Fruit fly (Drosophila melanogaster) whole organism, embryonic: ENCODE results near the gene Cont.

Experiments
- Blimp-1 ChIP-seq: fragments of 200-800 bp; sonication (Bioruptor generic); optimal IDR thresholded peaks from 3 replicates; lab custom pipeline; 2018; ENCODE audit warnings: missing biosample characterization, missing genetic modification characterization, mild to moderate bottlenecking, moderate library complexity, missing genetic modification reagents
- CG10147 ChIP-seq: fragments of 200-800 bp; sonication (Bioruptor generic); optimal IDR thresholded peaks from 2 replicates; lab custom pipeline; 2019; ENCODE audit warnings: missing biosample characterization, mild to moderate bottlenecking, missing genetic modification characterization, moderate library complexity
- CG11504 ChIP-seq: fragments of 200-800 bp; sonication (Bioruptor generic); optimal IDR thresholded peaks from 3 replicates; lab custom pipeline; 2019; ENCODE audit warnings: missing biosample characterization, mild to moderate bottlenecking, missing genetic modification characterization, moderate library complexity
- CG11723 ChIP-seq: fragments of 200-800 bp; sonication (Bioruptor generic); optimal IDR thresholded peaks from 2 replicates; lab custom pipeline; 2017; ENCODE audit warnings: missing biosample characterization, mild to moderate bottlenecking, missing genetic modification characterization
- CG12155 ChIP-seq: fragments of 200-800 bp; sonication (Bioruptor generic); optimal IDR thresholded peaks from 3 replicates; lab custom pipeline; 2016; ENCODE audit warnings: missing biosample characterization, missing genetic modification characterization
- CG12391 ChIP-seq: fragments of 200-800 bp; sonication (Bioruptor generic); optimal IDR thresholded peaks from 3 replicates; lab custom pipeline; 2018; ENCODE audit warnings: missing biosample characterization, mild to moderate bottlenecking, missing genetic modification characterization, moderate library complexity
- CG13424 ChIP-seq: fragments of 200-800 bp; sonication (Bioruptor generic); optimal IDR thresholded peaks from 2 replicates; lab custom pipeline; 2019; ENCODE audit warnings: missing biosample characterization, mild to moderate bottlenecking, missing genetic modification characterization, moderate library complexity
- CG13624 ChIP-seq: fragments of 200-800 bp; sonication (Bioruptor generic); optimal IDR thresholded peaks from 2 replicates; lab custom pipeline; 2016; ENCODE audit warnings: missing biosample characterization, missing genetic modification characterization
- CG14014 ChIP-seq: fragments of 200-800 bp; sonication (Bioruptor generic); IDR thresholded peaks from 2 replicates; pipeline ENCODE4 v1.3.6; 2022; ENCODE audit warnings: missing biosample characterization, missing genetic modification characterization
- CG15269 ChIP-seq: fragments of 200-800 bp; sonication (Bioruptor generic); optimal IDR thresholded peaks from 2 replicates; lab custom pipeline; 2018; ENCODE audit warnings: missing biosample characterization, mild to moderate bottlenecking, missing genetic modification characterization, moderate library complexity
- CG1603 ChIP-seq: fragments of 200-800 bp; sonication (Bioruptor generic); optimal IDR thresholded peaks from 2 replicates; lab custom pipeline; 2019; ENCODE audit warnings: missing biosample characterization, mild to moderate bottlenecking, missing genetic modification characterization, moderate library complexity
- CG16815 ChIP-seq: fragments of 200-800 bp; sonication (Bioruptor generic); optimal IDR thresholded peaks from 3 replicates; lab custom pipeline; 2017; ENCODE audit warnings: missing biosample characterization, mild to moderate bottlenecking, missing genetic modification characterization
- CG17361 ChIP-seq: fragments of 200-800 bp; sonication (Bioruptor generic); IDR thresholded peaks from 3 replicates; pipeline ENCODE4 v1.3.6; 2022; ENCODE audit warnings: missing biosample characterization, missing genetic modification characterization
- CG2678 ChIP-seq: fragments of 200-800 bp; sonication (Bioruptor generic); optimal IDR thresholded peaks from 3 replicates; lab custom pipeline; 2019; ENCODE audit warnings: missing biosample characterization, mild to moderate bottlenecking, missing genetic modification characterization, moderate library complexity
- CG30020 ChIP-seq: fragments of 200-800 bp; optimal IDR thresholded peaks from 2 replicates; lab custom pipeline; 2019; ENCODE audit warnings: missing biosample characterization, mild to moderate bottlenecking, missing genetic modification characterization, moderate library complexity
- CG42726 ChIP-seq: fragments of 200-800 bp; sonication (Bioruptor generic); IDR thresholded peaks from 2 replicates; pipeline ENCODE4 v1.3.6; 2022; ENCODE audit warnings: missing biosample characterization, missing genetic modification characterization; ENCODE audit not compliant: partially characterized antibody
- CG4328 ChIP-seq: fragments of 200-800 bp; sonication (Bioruptor generic); optimal IDR thresholded peaks from 3 replicates; lab custom pipeline; 2017; ENCODE audit warnings: missing biosample characterization, missing genetic modification reagents, missing genetic modification characterization
- CG5953 ChIP-seq: fragments of 200-800 bp; sonication (Bioruptor generic); IDR thresholded peaks from 2 replicates; pipeline ENCODE4 v1.3.6; 2022; ENCODE audit warnings: missing biosample characterization, missing genetic modification characterization
- CG7839 ChIP-seq: fragments of 200-800 bp; sonication (Bioruptor generic); optimal IDR thresholded peaks from 3 replicates; lab custom pipeline; 2018; ENCODE audit warnings: missing biosample characterization, mild to moderate bottlenecking, missing genetic modification characterization, moderate library complexity
- CG7963 ChIP-seq: fragments of 200-800 bp; sonication (Bioruptor generic); IDR thresholded peaks from 3 replicates; pipeline ENCODE4 v1.3.6; 2022; ENCODE audit warnings: missing biosample characterization, missing genetic modification characterization; ENCODE audit not compliant: partially characterized antibody
- CG9215 ChIP-seq: fragments of 200-800 bp; sonication (Bioruptor generic); IDR thresholded peaks from 2 replicates; pipeline ENCODE4 v1.3.6; 2022; ENCODE audit warnings: missing biosample characterization, missing genetic modification characterization
- CG9437 ChIP-seq: fragments of 200-800 bp; sonication (Bioruptor generic); optimal IDR thresholded peaks from 2 replicates; lab custom pipeline; 2018; ENCODE audit warnings: missing biosample characterization, mild to moderate bottlenecking, missing genetic modification characterization
- CG9609 ChIP-seq: fragments of 200-800 bp; sonication (Bioruptor generic); optimal IDR thresholded peaks from 3 replicates; lab custom pipeline; 2016; ENCODE audit warnings: missing biosample characterization, missing genetic modification characterization
- CoRest ChIP-seq: fragments of 200-800 bp; sonication (Bioruptor generic); optimal IDR thresholded peaks from 3 replicates; lab custom pipeline; 2018; ENCODE audit warnings: missing biosample characterization, mild to moderate bottlenecking, missing genetic modification characterization, moderate library complexity
- Fer1 ChIP-seq: fragments of 200-800 bp; sonication (Bioruptor generic); optimal IDR thresholded peaks from 2 replicates; lab custom pipeline; 2017; ENCODE audit warnings: missing biosample characterization, mild to moderate bottlenecking, missing genetic modification characterization
- HLH3B ChIP-seq: fragments of 200-800 bp; sonication (Bioruptor generic); IDR thresholded peaks from 2 replicates; pipeline ENCODE4 v1.3.6; 2022; ENCODE audit warnings: missing biosample characterization, missing genetic modification characterization
- HLH4C ChIP-seq: fragments of 200-800 bp; sonication (Bioruptor generic); IDR thresholded peaks from 3 replicates; pipeline ENCODE4 v1.3.6; 2022; ENCODE audit warnings: missing biosample characterization, missing genetic modification characterization; ENCODE audit not compliant: partially characterized antibody
- Hmx ChIP-seq: fragments of 200-800 bp; sonication (Bioruptor generic); optimal IDR thresholded peaks from 2 replicates; lab custom pipeline; 2016; ENCODE audit warnings: missing biosample characterization, missing genetic modification characterization
- Hr39 ChIP-seq: fragments of >200 bp; optimal IDR thresholded peaks from 2 replicates; lab custom pipeline; 2017
- Hr78 ChIP-seq, 2 experiments: fragments of 200-800 bp in 1 of 2; fragments of >200 bp in 1 of 2; sonication (Bioruptor generic) in 1 of 2; optimal IDR thresholded peaks; 2 replicates each; lab custom pipeline; 2017 to 2019; ENCODE audit warnings: missing biosample characterization in 2 of 2, missing genetic modification characterization in 2 of 2, mild to moderate bottlenecking in 1 of 2, moderate library complexity in 1 of 2
- Lhr ChIP-seq: fragments of 200-800 bp; sonication (Bioruptor generic); optimal IDR thresholded peaks from 3 replicates; lab custom pipeline; 2017; ENCODE audit warnings: mild to moderate bottlenecking, missing biosample characterization, missing genetic modification reagents, missing genetic modification characterization
- MESR4 ChIP-seq: fragments of 200-800 bp; sonication (Bioruptor generic); optimal IDR thresholded peaks from 2 replicates; lab custom pipeline; 2018; ENCODE audit warnings: missing biosample characterization, mild to moderate bottlenecking, missing genetic modification characterization, moderate library complexity
- Nf-YC ChIP-seq: fragments of 200-800 bp; optimal IDR thresholded peaks from 3 replicates; lab custom pipeline; 2019; ENCODE audit warnings: missing biosample characterization, mild to moderate bottlenecking, missing genetic modification characterization, moderate library complexity
- Oli ChIP-seq: fragments of 200-800 bp; sonication (Bioruptor generic); optimal IDR thresholded peaks from 2 replicates; lab custom pipeline; 2018; ENCODE audit warnings: missing biosample characterization, mild to moderate bottlenecking, missing genetic modification characterization, moderate library complexity
- Rx ChIP-seq: fragments of 200-800 bp; sonication (Bioruptor generic); IDR thresholded peaks from 2 replicates; pipeline ENCODE4 v1.3.6; 2022; ENCODE audit warnings: missing biosample characterization, missing genetic modification characterization
- Sry-δ ChIP-seq: fragments of 200-800 bp; sonication (Bioruptor generic); optimal IDR thresholded peaks from 2 replicates; lab custom pipeline; 2016; ENCODE audit warnings: missing biosample characterization, missing genetic modification characterization
- amos ChIP-seq: fragments of 200-800 bp; sonication (Bioruptor generic); IDR thresholded peaks from 2 replicates; pipeline ENCODE4 v1.3.6; 2022; ENCODE audit warnings: missing biosample characterization, missing genetic modification characterization; ENCODE audit not compliant: partially characterized antibody
- bcd ChIP-seq: fragments of 200-800 bp; sonication (Bioruptor generic); optimal IDR thresholded peaks from 2 replicates; lab custom pipeline; 2017; ENCODE audit warnings: missing biosample characterization, mild to moderate bottlenecking, missing genetic modification characterization
- ems ChIP-seq: fragments of 200-800 bp; sonication (Bioruptor generic); optimal IDR thresholded peaks from 3 replicates; lab custom pipeline; 2016; ENCODE audit warnings: missing biosample characterization, missing genetic modification characterization
- fd96Cb ChIP-seq: fragments of 200-800 bp; sonication (Bioruptor generic); optimal IDR thresholded peaks from 2 replicates; lab custom pipeline; 2018; ENCODE audit warnings: missing biosample characterization, mild to moderate bottlenecking, missing genetic modification characterization, moderate library complexity
- grau ChIP-seq: fragments of 200-800 bp; optimal IDR thresholded peaks from 3 replicates; lab custom pipeline; 2019; ENCODE audit warnings: missing biosample characterization, mild to moderate bottlenecking, missing genetic modification characterization, moderate library complexity
- gro ChIP-seq: fragments of 200-800 bp; sonication (Bioruptor generic); optimal IDR thresholded peaks from 2 replicates; lab custom pipeline; 2016; ENCODE audit warnings: missing biosample characterization, missing genetic modification characterization
- lmd ChIP-seq: fragments of 200-800 bp; sonication (Bioruptor generic); IDR thresholded peaks from 2 replicates; pipeline ENCODE4 v1.3.6; 2022; ENCODE audit warnings: missing biosample characterization, missing genetic modification characterization
- mam ChIP-seq: fragments of 200-800 bp; sonication (Bioruptor generic); optimal IDR thresholded peaks from 3 replicates; lab custom pipeline; 2016; ENCODE audit warnings: missing biosample characterization, missing genetic modification characterization
- nmo ChIP-seq: fragments of 200-800 bp; sonication (Bioruptor generic); optimal IDR thresholded peaks from 2 replicates; lab custom pipeline; 2018; ENCODE audit warnings: missing biosample characterization, mild to moderate bottlenecking, missing genetic modification characterization, moderate library complexity
- pita ChIP-seq: fragments of 200-800 bp; sonication (Bioruptor generic); optimal IDR thresholded peaks from 2 replicates; lab custom pipeline; 2017; ENCODE audit warnings: missing biosample characterization, mild to moderate bottlenecking, missing genetic modification characterization
- sens ChIP-seq: fragments of 200-800 bp; sonication (Bioruptor generic); peaks from one replicate; lab custom pipeline; 2016; ENCODE audit warnings: missing biosample characterization, missing genetic modification characterization
- zfh2 ChIP-seq: fragments of 200-800 bp; sonication (Bioruptor generic); optimal IDR thresholded peaks from 2 replicates; lab custom pipeline; 2016; ENCODE audit warnings: missing biosample characterization, missing genetic modification characterization

The Cont gene

DNA sequence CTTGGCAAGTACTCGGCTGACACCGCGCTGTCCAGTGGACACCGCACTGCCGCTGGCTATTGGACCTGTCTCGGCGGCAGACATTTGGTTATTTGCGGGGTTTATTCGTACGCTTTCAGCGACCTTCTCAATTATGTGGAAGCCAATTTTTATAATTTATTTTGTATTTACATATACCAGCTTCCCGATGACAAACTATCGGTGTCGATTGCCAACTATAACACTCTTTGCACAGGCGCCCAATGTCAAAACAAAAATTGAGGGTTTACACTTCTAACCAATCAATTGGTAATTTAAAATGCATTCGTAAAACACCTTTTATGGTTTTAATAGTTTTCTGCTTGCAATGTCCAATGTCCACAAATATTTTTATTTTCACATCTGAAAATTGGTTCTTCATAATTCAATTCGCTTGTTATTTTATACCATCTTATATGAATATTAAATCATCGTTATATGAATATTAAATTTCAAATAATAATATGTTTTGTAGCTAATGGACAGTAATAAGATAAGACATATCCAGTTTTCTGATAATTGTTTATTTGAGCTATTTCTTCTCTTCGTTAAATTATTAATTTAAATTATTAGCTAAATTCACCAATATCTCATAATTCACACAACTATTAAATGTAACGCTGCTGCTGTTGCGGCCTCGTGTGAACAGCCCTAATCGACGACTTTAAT lies 18.8 kb downstream of the Cont start (continued):
- TF ChIP-seq zfh2 (GFP tag; lab: Kevin White, UChicago) (peak; percentile 12), CG16815 (GFP tag; lab: Kevin White, UChicago) (peak; percentile 40), CG4328 (GFP tag; lab: Kevin White, UChicago) (no peak), CG42726 (0 out of 2 replicates have a peak, but pooled peaks have one; percentile 44), HLH4C (peak; percentile 49; the same call in 2 of the 3 replicates), CG2678 (tag; lab: Kevin White, UChicago) (peak; percentile 21), MESR4 (GFP tag; lab: Kevin White, UChicago) (peak; percentile 85), Lhr (GFP tag; lab: Kevin White, UChicago) (peak; percentile 5), bcd (GFP tag; lab: Kevin White, UChicago) (peak; percentile 3), CG5953 (GFP tag; lab: Robert Waterston, UW) (no peak), mam (GFP tag; lab: Kevin White, UChicago) (peak; percentile 15), CG9609 (GFP tag; lab: Kevin White, UChicago) (no peak), CG14014 (GFP tag; lab: Robert Waterston, UW) (no peak), Nf-YC (peak; percentile 2), CG9215 (GFP tag; lab: Robert Waterston, UW) (0 out of 2 replicates have a peak, but pooled peaks have one; percentile 26), CG11723 (peak; percentile 85), grau (peak; percentile 30), Rx (GFP tag; lab: Robert Waterston, UW) (no peak), pita (GFP tag; lab: Kevin White, UChicago) (no peak), Oli (tag; lab: Kevin White, UChicago) (peak; percentile 4), gro (no peak), CG11504 (tag; lab: Kevin White, UChicago) (no peak), Hmx (GFP tag; lab: Kevin White, UChicago) (no peak), CG9437 (peak; percentile 38), CG10147 (GFP tag; lab: Kevin White, UChicago) (peak; percentile 20), CG7839 (tag; lab: Kevin White, UChicago) (peak; percentile 45), CG13624 (no peak), CG12391 (peak; percentile 48), CG7963 (GFP tag; lab: Robert Waterston, UW) (no peak), Blimp-1 (no peak), fd96Cb (peak; percentile 10), CG30020 (peak; percentile 99), CoRest (tag; lab: Kevin White, UChicago) (peak; percentile 62), CG1603 (tag; lab: Kevin White, UChicago) (peak; percentile 63), ems (GFP tag; lab: Kevin White, UChicago) (no peak), CG12155 (no peak), Fer1 (GFP tag; lab: Kevin White, UChicago) (no peak), sens (peak; percentile 49), amos (GFP tag; lab: Robert Waterston, UW) (peak; percentile 51), CG13424 (tag; lab: Kevin White, UChicago) (peak; percentile 9), nmo (GFP tag; lab: Kevin White, UChicago) (peak; percentile 69), Sry-δ (GFP tag; lab: Kevin White, UChicago) (peak; percentile 17), CG17361 (GFP tag; lab: Robert Waterston, UW) (peak; percentile 82), HLH3B (GFP tag; lab: Robert Waterston, UW) (peak; percentile 7; the same call in 1 of the 2 replicates), lmd (GFP tag; lab: Robert Waterston, UW) (peak; percentile 23; the same call in 1 of the 2 replicates), Hr39 (lab: Kevin White, UChicago) (no peak), CG15269 (tag; lab: Kevin White, UChicago) (peak; percentile 1), Hr78 (GFP tag; optimal IDR thresholded peaks at IDR 0.05; lab: Kevin White, UChicago) (peak in 1 of 2 experiments; percentile 37)
